Fruit fly (Drosophila melanogaster): ENCODE measurements around the gene Efa6.
A peak's percentile ranks its signal among the peaks of the same experiment; 100 is the strongest.

Efa6 gene

DNA sequence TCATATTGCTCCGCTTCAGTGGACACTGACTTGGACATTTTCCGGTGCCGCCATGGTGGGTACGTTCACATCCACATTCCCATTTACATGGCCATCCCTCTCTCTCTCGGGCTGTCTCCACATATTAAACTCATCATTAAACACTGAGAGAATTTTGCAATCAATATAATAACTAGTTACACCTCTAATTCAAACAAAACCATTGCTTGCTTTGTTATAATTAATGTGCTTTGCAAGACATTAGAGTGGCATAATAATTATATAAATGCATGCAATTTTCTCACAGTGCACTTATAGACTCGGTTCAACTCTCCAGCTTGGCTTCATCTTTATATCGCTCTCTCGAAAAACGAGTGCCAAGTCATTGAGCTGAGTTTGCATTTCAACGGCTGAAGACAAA lies 37.2 kb downstream of the Efa6 start (continued):
- TF ChIP-seq lilli (GFP tag; optimal IDR thresholded peaks at IDR 0.05): peak; percentile 53
- TF ChIP-seq CG13296 (GFP tag; optimal IDR thresholded peaks at IDR 0.05): no peak
- no peak for TF ChIP-seq CG6683 (GFP tag; optimal IDR thresholded peaks at IDR 0.05)
- no peak for TF ChIP-seq Dp (GFP tag; optimal IDR thresholded peaks at IDR 0.05)
- no peak for TF ChIP-seq vfl (GFP tag; optimal IDR thresholded peaks at IDR 0.05)
- TF ChIP-seq D19B (GFP tag; optimal IDR thresholded peaks at IDR 0.05): no peak
- no peak for TF ChIP-seq Bteb2 (GFP tag; optimal IDR thresholded peaks at IDR 0.05)
- TF ChIP-seq H2.0 (GFP tag; IDR thresholded peaks at IDR 0.05): peak; percentile 48; the same call in 1 of the 2 replicates
- TF ChIP-seq Tbp (GFP tag; optimal IDR thresholded peaks at IDR 0.05): no peak
- TF ChIP-seq GATAe (GFP tag; conservative IDR thresholded peaks at IDR 0.05): no peak
- no peak for TF ChIP-seq CG15479 (GFP tag; optimal IDR thresholded peaks at IDR 0.05)
- TF ChIP-seq otp (GFP tag; IDR thresholded peaks at IDR 0.05): peak; percentile 81; the same call in 2 of the 3 replicates
- TF ChIP-seq CG8089 (GFP tag; optimal IDR thresholded peaks at IDR 0.05): peak; percentile 44
- TF ChIP-seq ham (GFP tag; IDR thresholded peaks at IDR 0.05): no peak
- TF ChIP-seq Fer2 (tag; optimal IDR thresholded peaks at IDR 0.05): no peak
- no peak for TF ChIP-seq Elba2 (GFP tag; optimal IDR thresholded peaks at IDR 0.05)
- TF ChIP-seq CG14710 (tag; optimal IDR thresholded peaks at IDR 0.05): peak; percentile 26
- TF ChIP-seq CG9609 (GFP tag; optimal IDR thresholded peaks at IDR 0.05): peak; percentile 7
- TF ChIP-seq nerfin-2 (GFP tag; IDR thresholded peaks at IDR 0.05; ENCODE audit: partially characterized antibody): no peak
- peak; percentile 56 for TF ChIP-seq CG17385 (GFP tag; optimal IDR thresholded peaks at IDR 0.05)
- TF ChIP-seq emc (GFP tag; optimal IDR thresholded peaks at IDR 0.05): no peak
- peak; percentile 29 for TF ChIP-seq HLH54F (GFP tag; optimal IDR thresholded peaks at IDR 0.05)
- TF ChIP-seq CG16863 (GFP tag; optimal IDR thresholded peaks at IDR 0.05): peak; percentile 71
- no peak for TF ChIP-seq CG8944 (GFP tag; optimal IDR thresholded peaks at IDR 0.05)
- no peak for TF ChIP-seq Hand (GFP tag; optimal IDR thresholded peaks at IDR 0.05)
- peak; percentile 82 for TF ChIP-seq CG1603 (tag; optimal IDR thresholded peaks at IDR 0.05)
- peak; percentile 80 for TF ChIP-seq row (GFP tag; IDR thresholded peaks at IDR 0.05)
- TF ChIP-seq CkIIα-i1 (GFP tag; IDR thresholded peaks at IDR 0.05): no peak
- 0 out of 2 replicates have a peak, but pooled peaks have one; percentile 33 for TF ChIP-seq CG11696 (GFP tag; IDR thresholded peaks at IDR 0.05)
- no peak for TF ChIP-seq CG3065 (GFP tag; optimal IDR thresholded peaks at IDR 0.05)
- TF ChIP-seq CG7357 (GFP tag; IDR thresholded peaks at IDR 0.05): 0 out of 3 replicates have a peak, but pooled peaks have one; percentile 39
- peak; percentile 69 for TF ChIP-seq CG1024 (GFP tag; IDR thresholded peaks at IDR 0.05)
- TF ChIP-seq PHDP (tag; optimal IDR thresholded peaks at IDR 0.05): peak; percentile 56
- TF ChIP-seq CG15601 (tag; optimal IDR thresholded peaks at IDR 0.05): peak; percentile 2
- peak; percentile 77 for TF ChIP-seq CG4424 (GFP tag; optimal IDR thresholded peaks at IDR 0.05)
- peak; percentile 15 for TF ChIP-seq pb (GFP tag; optimal IDR thresholded peaks at IDR 0.05)
- TF ChIP-seq h (optimal IDR thresholded peaks at IDR 0.05): no peak
- TF ChIP-seq CG8765 (GFP tag; IDR thresholded peaks at IDR 0.05): no peak
- peak; percentile 27 for TF ChIP-seq CTCF (GFP tag; optimal IDR thresholded peaks at IDR 0.05)
- TF ChIP-seq zf30C (GFP tag; optimal IDR thresholded peaks at IDR 0.05): peak; percentile 7
- peak; percentile 60; the same call in 1 of the 2 replicates for TF ChIP-seq Atf6 (GFP tag; IDR thresholded peaks at IDR 0.05)
- peak; percentile 34 for TF ChIP-seq crc (GFP tag; optimal IDR thresholded peaks at IDR 0.05)
- TF ChIP-seq Hmr (GFP tag; optimal IDR thresholded peaks at IDR 0.05): no peak
- peak; percentile 76 for TF ChIP-seq Asciz (GFP tag; optimal IDR thresholded peaks at IDR 0.05)
- TF ChIP-seq schlank (tag; optimal IDR thresholded peaks at IDR 0.05): no peak
- no peak for TF ChIP-seq CG3163 (GFP tag; optimal IDR thresholded peaks at IDR 0.05)
- peak; percentile 30; the same call in 1 of the 2 replicates for TF ChIP-seq sim (GFP tag; IDR thresholded peaks at IDR 0.05)
- peak; percentile 58; the same call in 2 of the 3 replicates for TF ChIP-seq B-H1 (GFP tag; IDR thresholded peaks at IDR 0.05)
- peak; percentile 48; the same call in 1 of the 2 replicates for TF ChIP-seq CG6272 (GFP tag; IDR thresholded peaks at IDR 0.05)
- TF ChIP-seq CG14014 (GFP tag; IDR thresholded peaks at IDR 0.05): peak; percentile 74
- peak; percentile 86 for TF ChIP-seq CG17328 (GFP tag; IDR thresholded peaks at IDR 0.05)
- TF ChIP-seq Jarid2 (GFP tag; optimal IDR thresholded peaks at IDR 0.05): no peak
- no peak for TF ChIP-seq CG30020 (tag; optimal IDR thresholded peaks at IDR 0.05)
